Worm (Caenorhabditis elegans) whole organism, L2 larva: ENCODE results near the gene ing-3.

ENCODE experiments used
- C34F6.9 ChIP-seq: fragments of 150-350 bp; optimal IDR thresholded peaks from 2 replicates; lab custom pipeline; 2014; ENCODE audit warnings: missing biosample characterization, missing genetic modification characterization
- ZK546.5 ChIP-seq: sonication (generic microtip); optimal IDR thresholded peaks from 2 replicates; lab custom pipeline; 2017; ENCODE audit warnings: missing biosample characterization, missing genetic modification characterization
- alr-1 ChIP-seq: fragments of 150-350 bp; optimal IDR thresholded peaks from 2 replicates; lab custom pipeline; 2014; ENCODE audit warnings: missing biosample characterization, missing genetic modification characterization
- ama-1 ChIP-seq: fragments of 150-350 bp; optimal IDR thresholded peaks from 2 replicates; lab custom pipeline; 2018; ENCODE audit warnings: inconsistent platforms
- ceh-82 ChIP-seq: fragments of 150-350 bp; optimal IDR thresholded peaks from 2 replicates; lab custom pipeline; 2014; ENCODE audit warnings: missing biosample characterization, missing genetic modification characterization
- crh-2 ChIP-seq: sonication (generic microtip); optimal IDR thresholded peaks from 2 replicates; lab custom pipeline; 2017; ENCODE audit warnings: missing biosample characterization, missing genetic modification characterization
- dmd-4 ChIP-seq: sonication (generic microtip); optimal IDR thresholded peaks from 2 replicates; lab custom pipeline; 2017; ENCODE audit warnings: missing biosample characterization, missing genetic modification characterization
- elt-1 ChIP-seq: fragments of 150-350 bp; optimal IDR thresholded peaks from 2 replicates; lab custom pipeline; 2014; ENCODE audit warnings: missing biosample characterization, missing genetic modification characterization
- lin-11 ChIP-seq: fragments of 150-350 bp; sonication (generic microtip); optimal IDR thresholded peaks from 2 replicates; lab custom pipeline; 2014; ENCODE audit warnings: missing biosample characterization, missing genetic modification characterization, inconsistent platforms, mixed read lengths
- lin-13 ChIP-seq: fragments of 150-350 bp; optimal IDR thresholded peaks from 2 replicates; lab custom pipeline; 2014; ENCODE audit warnings: missing biosample characterization, missing genetic modification reagents, missing genetic modification characterization
- lin-39 ChIP-seq: fragments of 150-350 bp; optimal IDR thresholded peaks from 2 replicates; lab custom pipeline; 2014; ENCODE audit warnings: missing biosample characterization, missing genetic modification reagents, missing genetic modification characterization
- mab-5 ChIP-seq: fragments of 150-350 bp; optimal IDR thresholded peaks from 2 replicates; lab custom pipeline; 2014; ENCODE audit warnings: missing biosample characterization, missing genetic modification characterization
- nhr-12 ChIP-seq: fragments of 150-350 bp; optimal IDR thresholded peaks from 2 replicates; lab custom pipeline; 2014; ENCODE audit warnings: missing biosample characterization, missing genetic modification characterization
- nhr-129 ChIP-seq: fragments of 150-350 bp; optimal IDR thresholded peaks from 2 replicates; lab custom pipeline; 2014; ENCODE audit warnings: missing biosample characterization, missing genetic modification characterization
- nhr-21 ChIP-seq: fragments of 150-350 bp; optimal IDR thresholded peaks from 2 replicates; lab custom pipeline; 2014; ENCODE audit warnings: missing biosample characterization, missing genetic modification characterization
- nhr-23 ChIP-seq: fragments of 150-350 bp; optimal IDR thresholded peaks from 2 replicates; lab custom pipeline; 2014; ENCODE audit warnings: missing biosample characterization, missing genetic modification reagents, missing genetic modification characterization
- peb-1 ChIP-seq: fragments of 150-350 bp; optimal IDR thresholded peaks from 2 replicates; lab custom pipeline; 2014; ENCODE audit warnings: missing biosample characterization, missing genetic modification characterization
- skn-1 ChIP-seq: sonication (generic microtip); optimal IDR thresholded peaks from 2 replicates; lab custom pipeline; 2017; ENCODE audit warnings: missing biosample characterization, missing genetic modification characterization
- sma-3 ChIP-seq: sonication (generic microtip); optimal IDR thresholded peaks from 2 replicates; lab custom pipeline; 2016; ENCODE audit warnings: missing genetic modification reagents, missing genetic modification characterization, missing compliant biosample characterization
- sma-9 ChIP-seq, 2 experiments: fragments of 150-350 bp in 1 of 2; sonication (generic microtip) in 1 of 2; optimal IDR thresholded peaks; 2 replicates each; lab custom pipeline; 2014 to 2016; ENCODE audit warnings: missing genetic modification characterization in 2 of 2, mild to moderate bottlenecking in 1 of 2, missing biosample characterization in 1 of 2, missing compliant biosample characterization in 1 of 2, missing genetic modification reagents in 1 of 2, moderate library complexity in 1 of 2
- snpc-4 ChIP-seq: fragments of 150-350 bp; optimal IDR thresholded peaks from 2 replicates; lab custom pipeline; 2014; ENCODE audit warnings: missing biosample characterization, missing genetic modification characterization
- unc-39 ChIP-seq: fragments of 150-350 bp; optimal IDR thresholded peaks from 2 replicates; lab custom pipeline; 2014; ENCODE audit warnings: missing biosample characterization, missing genetic modification characterization
- unc-62 ChIP-seq: fragments of 150-350 bp; optimal IDR thresholded peaks from 2 replicates; lab custom pipeline; 2014; ENCODE audit warnings: missing biosample characterization, missing genetic modification reagents, missing genetic modification characterization
- zag-1 ChIP-seq: fragments of 150-350 bp; optimal IDR thresholded peaks from 2 replicates; lab custom pipeline; 2014; ENCODE audit warnings: missing biosample characterization, missing genetic modification characterization

The ing-3 gene

ce11 chrII:13919100-13919499, 43.3 kb downstream of the ing-3 start:
- no peak for TF ChIP-seq unc-39 (tag; lab: Kevin White, UChicago)
- TF ChIP-seq unc-62: no peak
- TF ChIP-seq nhr-21: no peak
- no peak for TF ChIP-seq zag-1 (tag; lab: Kevin White, UChicago)
- no peak for TF ChIP-seq lin-13 (GFP tag; lab: Kevin White, UChicago)
- TF ChIP-seq ceh-82 (tag; lab: Kevin White, UChicago): no peak

- TF ChIP-seq nhr-23 (tag; lab: Kevin White, UChicago) (no peak), lin-13 (GFP tag; lab: Kevin White, UChicago) (no peak), skn-1 (tag; lab: Kevin White, UChicago) (no peak), sma-9 (GFP tag; optimal IDR thresholded peaks at IDR 0.05; lab: Kevin White, UChicago) (no peak), sma-9 (tag; optimal IDR thresholded peaks at IDR 0.05; lab: Kevin White, UChicago) (no peak), nhr-12 (tag; lab: Kevin White, UChicago) (no peak), crh-2 (tag; lab: Kevin White, UChicago) (no peak), ama-1 (lab: Kevin White, UChicago) (no peak), sma-3 (GFP tag; lab: Kevin White, UChicago) (no peak), C34F6.9 (no peak), lin-11 (no peak), lin-39 (tag; lab: Kevin White, UChicago) (no peak)
- TF ChIP-seq, all 48 proteins: peak for 0
These were observed 49.1 kb downstream of the ing-3 start, which contains the start of gene mltn-5 for ce11 chrII:13924909-13925308. Gene mltn-5, plus strand, starts transcription at chrII:13925209.

ce11 chrII:13931944-13932343, 56.1 kb downstream of the ing-3 start, which contains the start of gene hot-3:
Gene hot-3, minus strand, starts transcription at chrII:13932044.
- TF ChIP-seq dmd-4 (tag; lab: Kevin White, UChicago): no peak
- no peak for TF ChIP-seq elt-1 (tag; lab: Kevin White, UChicago)
- TF ChIP-seq snpc-4 (tag; lab: Kevin White, UChicago): no peak
- TF ChIP-seq mab-5 (tag; lab: Kevin White, UChicago): no peak
- TF ChIP-seq sma-3 (GFP tag; lab: Kevin White, UChicago): no peak
- TF ChIP-seq crh-2 (tag; lab: Kevin White, UChicago): no peak
- no peak for TF ChIP-seq peb-1 (tag; lab: Kevin White, UChicago)
- TF ChIP-seq ZK546.5 (tag; lab: Kevin White, UChicago): no peak
- no peak for TF ChIP-seq alr-1 (tag; lab: Kevin White, UChicago)
- no peak for TF ChIP-seq nhr-129 (tag; lab: Kevin White, UChicago)
- no peak for TF ChIP-seq unc-62
